Fruit fly (Drosophila melanogaster) whole organism, adult: ENCODE data around the gene IRSp53.
A peak's percentile ranks its signal among the peaks of the same experiment; 100 is the strongest.

Experiments
- CG11617 ChIP-seq: fragments of 200-800 bp; sonication (Bioruptor generic); optimal IDR thresholded peaks from 2 replicates; lab custom pipeline; 2017; ENCODE audit warnings: mild to moderate bottlenecking, missing biosample characterization, missing genetic modification reagents, missing genetic modification characterization
- CG12768 ChIP-seq: fragments of 200-800 bp; sonication (Bioruptor generic); optimal IDR thresholded peaks from 2 replicates; lab custom pipeline; 2017; ENCODE audit warnings: missing biosample characterization, missing genetic modification characterization, mild to moderate bottlenecking, moderate library complexity, missing genetic modification reagents
- CG14711 ChIP-seq: fragments of 200-800 bp; sonication (Bioruptor generic); optimal IDR thresholded peaks from 2 replicates; lab custom pipeline; 2018; ENCODE audit warnings: missing biosample characterization, mild to moderate bottlenecking, missing genetic modification characterization, moderate library complexity
- CG1620 ChIP-seq: fragments of 200-800 bp; sonication (Bioruptor generic); optimal IDR thresholded peaks from 2 replicates; lab custom pipeline; 2016; ENCODE audit warnings: missing biosample characterization, missing genetic modification characterization
- CG33017 ChIP-seq: fragments of 200-800 bp; sonication (Bioruptor generic); optimal IDR thresholded peaks from 2 replicates; lab custom pipeline; 2018; ENCODE audit warnings: missing biosample characterization, mild to moderate bottlenecking, missing genetic modification characterization, moderate library complexity
- CG5204 ChIP-seq: fragments of 200-800 bp; sonication (Bioruptor generic); optimal IDR thresholded peaks from 2 replicates; lab custom pipeline; 2016; ENCODE audit warnings: missing biosample characterization, missing genetic modification characterization
- CG7045 ChIP-seq: fragments of 200-800 bp; sonication (Bioruptor generic); optimal IDR thresholded peaks from 2 replicates; lab custom pipeline; 2017; ENCODE audit warnings: missing biosample characterization, mild to moderate bottlenecking, missing genetic modification characterization
- CG7101 ChIP-seq: fragments of 200-800 bp; sonication (Bioruptor generic); optimal IDR thresholded peaks from 2 replicates; lab custom pipeline; 2018; ENCODE audit warnings: missing biosample characterization, mild to moderate bottlenecking, missing genetic modification characterization, moderate library complexity
- Clk ChIP-seq: fragments of 200-800 bp; sonication (Bioruptor generic); optimal IDR thresholded peaks from 2 replicates; lab custom pipeline; 2017; ENCODE audit warnings: missing biosample characterization, missing genetic modification characterization
- Crg-1 ChIP-seq: fragments of 200-800 bp; sonication (Bioruptor generic); optimal IDR thresholded peaks from 2 replicates; lab custom pipeline; 2016; ENCODE audit warnings: missing biosample characterization, missing genetic modification characterization
- Hr96 ChIP-seq: fragments of 200-800 bp; sonication (Bioruptor generic); optimal IDR thresholded peaks from 2 replicates; lab custom pipeline; 2016; ENCODE audit warnings: missing biosample characterization, missing genetic modification characterization
- Mnt ChIP-seq: fragments of 200-800 bp; sonication (Bioruptor generic); optimal IDR thresholded peaks from 2 replicates; lab custom pipeline; 2016; ENCODE audit warnings: missing biosample characterization, mild to moderate bottlenecking, missing genetic modification characterization
- bab1 ChIP-seq: fragments of 200-800 bp; sonication (Bioruptor generic); optimal IDR thresholded peaks from 3 replicates; lab custom pipeline; 2019; ENCODE audit warnings: missing biosample characterization, mild to moderate bottlenecking, missing genetic modification characterization, moderate library complexity
- cic ChIP-seq: fragments of 200-800 bp; sonication (Bioruptor generic); optimal IDR thresholded peaks from 2 replicates; lab custom pipeline; 2017; ENCODE audit warnings: missing biosample characterization, mild to moderate bottlenecking, missing genetic modification characterization, moderate library complexity
- cnc ChIP-seq, 2 experiments: fragments of >200 bp; optimal IDR thresholded peaks; 2 replicates each; lab custom pipeline; 2017
- kay ChIP-seq: fragments of 200-800 bp; sonication (Bioruptor generic); peaks from one replicate; lab custom pipeline; 2016; ENCODE audit warnings: missing biosample characterization, missing genetic modification characterization, borderline replicate concordance
- ovo ChIP-seq: fragments of 200-800 bp; sonication (Bioruptor generic); optimal IDR thresholded peaks from 2 replicates; lab custom pipeline; 2016; ENCODE audit warnings: missing biosample characterization, missing genetic modification characterization
- pad ChIP-seq: fragments of 200-800 bp; sonication (Bioruptor generic); optimal IDR thresholded peaks from 3 replicates; lab custom pipeline; 2017; ENCODE audit warnings: missing biosample characterization, missing genetic modification characterization, mild to moderate bottlenecking, moderate library complexity, missing genetic modification reagents
- tj ChIP-seq: fragments of 200-800 bp; sonication (Bioruptor generic); optimal IDR thresholded peaks from 3 replicates; lab custom pipeline; 2017; ENCODE audit warnings: missing biosample characterization, mild to moderate bottlenecking, missing genetic modification characterization, moderate library complexity
- toe ChIP-seq: fragments of 200-800 bp; sonication (Bioruptor generic); optimal IDR thresholded peaks from 2 replicates; lab custom pipeline; 2016; ENCODE audit warnings: missing biosample characterization, missing genetic modification characterization

Gene IRSp53

dm6 chr3L:11183965-11184364 lies 48.1 kb downstream of the IRSp53 start:
- TF ChIP-seq Mnt (GFP tag; lab: Kevin White, UChicago) (no peak), Clk (GFP tag; lab: Kevin White, UChicago) (no peak), pad (GFP tag; lab: Kevin White, UChicago) (no peak), Crg-1 (no peak), Hr96 (GFP tag; lab: Kevin White, UChicago) (no peak), ovo (GFP tag; lab: Kevin White, UChicago) (no peak), tj (GFP tag; lab: Kevin White, UChicago) (peak; percentile 74)

- no peak for TF ChIP-seq tj (GFP tag; lab: Kevin White, UChicago)
- TF ChIP-seq kay: no peak
- no peak for TF ChIP-seq Clk (GFP tag; lab: Kevin White, UChicago)
- no peak for TF ChIP-seq CG5204 (GFP tag; lab: Kevin White, UChicago)
- no peak for TF ChIP-seq bab1 (GFP tag; lab: Kevin White, UChicago)
- TF ChIP-seq CG11617 (GFP tag; lab: Kevin White, UChicago): no peak
- TF ChIP-seq Crg-1: no peak
- TF ChIP-seq CG1620: no peak
- TF ChIP-seq toe: no peak
- TF ChIP-seq CG7101 (tag; lab: Kevin White, UChicago): no peak
- TF ChIP-seq cic (GFP tag; lab: Kevin White, UChicago): no peak
- TF ChIP-seq CG33017 (tag; lab: Kevin White, UChicago): no peak
- TF ChIP-seq CG7045 (GFP tag; lab: Kevin White, UChicago): no peak
- TF ChIP-seq CG14711 (tag; lab: Kevin White, UChicago): no peak
- TF ChIP-seq CG12768 (GFP tag; lab: Kevin White, UChicago): no peak
- TF ChIP-seq ovo (GFP tag; lab: Kevin White, UChicago): no peak
- no peak for TF ChIP-seq cnc (optimal IDR thresholded peaks at IDR 0.05; lab: Kevin White, UChicago)
- no peak for TF ChIP-seq pad (GFP tag; lab: Kevin White, UChicago)
- no peak for TF ChIP-seq Hr96 (GFP tag; lab: Kevin White, UChicago)
- no peak for TF ChIP-seq Mnt (GFP tag; lab: Kevin White, UChicago)
Observed at dm6 chr3L:11186768-11187167, 50.9 kb downstream of the IRSp53 start.

- TF ChIP-seq tj (GFP tag; lab: Kevin White, UChicago) (no peak), Clk (GFP tag; lab: Kevin White, UChicago) (no peak), kay (no peak), Hr96 (GFP tag; lab: Kevin White, UChicago) (no peak), CG7045 (GFP tag; lab: Kevin White, UChicago) (no peak), CG12768 (GFP tag; lab: Kevin White, UChicago) (no peak), CG33017 (tag; lab: Kevin White, UChicago) (no peak), bab1 (GFP tag; lab: Kevin White, UChicago) (no peak), Mnt (GFP tag; lab: Kevin White, UChicago) (no peak), cnc (optimal IDR thresholded peaks at IDR 0.05; lab: Kevin White, UChicago) (no peak), CG1620 (no peak), CG14711 (tag; lab: Kevin White, UChicago) (no peak), toe (no peak), ovo (GFP tag; lab: Kevin White, UChicago) (no peak), pad (GFP tag; lab: Kevin White, UChicago) (no peak)
Observed at dm6 chr3L:11190022-11190421, 54.2 kb downstream of the IRSp53 start.

- TF ChIP-seq CG14711 (tag; lab: Kevin White, UChicago) (no peak), CG7045 (GFP tag; lab: Kevin White, UChicago) (no peak), CG7101 (tag; lab: Kevin White, UChicago) (no peak), tj (GFP tag; lab: Kevin White, UChicago) (no peak), Clk (GFP tag; lab: Kevin White, UChicago) (no peak), CG33017 (tag; lab: Kevin White, UChicago) (no peak), CG1620 (no peak), CG5204 (GFP tag; lab: Kevin White, UChicago) (no peak), bab1 (GFP tag; lab: Kevin White, UChicago) (no peak), pad (GFP tag; lab: Kevin White, UChicago) (no peak), CG11617 (GFP tag; lab: Kevin White, UChicago) (no peak), ovo (GFP tag; lab: Kevin White, UChicago) (no peak)
Observed at dm6 chr3L:11195275-11195674, 59.4 kb downstream of the IRSp53 start.

- TF ChIP-seq CG7101 (tag; lab: Kevin White, UChicago) (no peak), CG7045 (GFP tag; lab: Kevin White, UChicago) (no peak), cic (GFP tag; lab: Kevin White, UChicago) (no peak), CG33017 (tag; lab: Kevin White, UChicago) (no peak), toe (no peak), Hr96 (GFP tag; lab: Kevin White, UChicago) (no peak), Mnt (GFP tag; lab: Kevin White, UChicago) (no peak), kay (no peak), pad (GFP tag; lab: Kevin White, UChicago) (no peak), CG12768 (GFP tag; lab: Kevin White, UChicago) (no peak), tj (GFP tag; lab: Kevin White, UChicago) (no peak), CG11617 (GFP tag; lab: Kevin White, UChicago) (no peak)
Observed at dm6 chr3L:11196860-11197259, 61.0 kb downstream of the IRSp53 start.

- peak; percentile 71 for TF ChIP-seq CG11617 (GFP tag; lab: Kevin White, UChicago)
- no peak for TF ChIP-seq Crg-1
- TF ChIP-seq CG33017 (tag; lab: Kevin White, UChicago): peak; percentile 83
- no peak for TF ChIP-seq Mnt (GFP tag; lab: Kevin White, UChicago)
- peak; percentile 59 for TF ChIP-seq pad (GFP tag; lab: Kevin White, UChicago)
- peak; percentile 19 for TF ChIP-seq kay
- TF ChIP-seq Clk (GFP tag; lab: Kevin White, UChicago): peak; percentile 11
- no peak for TF ChIP-seq cnc (optimal IDR thresholded peaks at IDR 0.05; lab: Kevin White, UChicago)
- peak; percentile 27 for TF ChIP-seq CG5204 (GFP tag; lab: Kevin White, UChicago)
- peak; percentile 54 for TF ChIP-seq bab1 (GFP tag; lab: Kevin White, UChicago)
- TF ChIP-seq CG14711 (tag; lab: Kevin White, UChicago): peak; percentile 79
- TF ChIP-seq CG7101 (tag; lab: Kevin White, UChicago): peak; percentile 81
- TF ChIP-seq CG7045 (GFP tag; lab: Kevin White, UChicago): peak; percentile 78
- no peak for TF ChIP-seq Hr96 (GFP tag; lab: Kevin White, UChicago)
Observed at dm6 chr3L:11197291-11198021, 61.6 kb downstream of the IRSp53 start, which contains the start of gene GlcAT-P. GlcAT-P (minus strand) TSS chr3L:11197536.
